Worm (Caenorhabditis elegans) whole organism, midembryonic: ENCODE data around the gene C06A1.3.

ENCODE experiments used
- cog-1 ChIP-seq: sonication (generic microtip); optimal IDR thresholded peaks from 2 replicates; lab custom pipeline; 2016; ENCODE audit warnings: missing genetic modification characterization, missing compliant biosample characterization
- flt-1 ChIP-seq: fragments of 200-800 bp; sonication (Bioruptor generic); IDR thresholded peaks from 2 replicates; pipeline ENCODE4 v1.3.6; 2022; ENCODE audit warnings: missing genetic modification characterization, missing compliant biosample characterization
- klf-2 ChIP-seq: fragments of 200-800 bp; sonication (Bioruptor generic); conservative IDR thresholded peaks from 2 replicates; pipeline ENCODE4 v1.3.6; 2022; ENCODE audit warnings: missing genetic modification reagents, missing genetic modification characterization, missing compliant biosample characterization
- ztf-29 ChIP-seq: fragments of 200-800 bp; sonication (Bioruptor generic); IDR thresholded peaks from 2 replicates; pipeline ENCODE4 v1.3.6; 2022; ENCODE audit warnings: missing genetic modification reagents, missing genetic modification characterization, missing compliant biosample characterization

ce11 chrII:10537571-10537970, 34.5 kb upstream of the C06A1.3 start, which contains the start of gene R166.2:
- TF ChIP-seq ztf-29 (GFP tag; lab: Robert Waterston, UW): no peak
- no peak for TF ChIP-seq klf-2
- no peak for TF ChIP-seq flt-1 (GFP tag; lab: Robert Waterston, UW)
- no peak for TF ChIP-seq cog-1 (tag; lab: Kevin White, UChicago)
